Worm (Caenorhabditis elegans): ENCODE results near the gene srv-21.

Gene srv-21

ce11 chrIV:5856975-5857374 is 20.2 kb downstream of the srv-21 start:
- TF ChIP-seq flt-1 (GFP tag; IDR thresholded peaks at IDR 0.05) = no peak
- no peak for TF ChIP-seq hnd-1 (tag; optimal IDR thresholded peaks at IDR 0.05)
- TF ChIP-seq hmbx-1 (tag; optimal IDR thresholded peaks at IDR 0.05) = no peak
- no peak for TF ChIP-seq ceh-36 (tag; optimal IDR thresholded peaks at IDR 0.05)
- no peak for TF ChIP-seq tbx-11 (GFP tag; IDR thresholded peaks at IDR 0.05)

DNA sequence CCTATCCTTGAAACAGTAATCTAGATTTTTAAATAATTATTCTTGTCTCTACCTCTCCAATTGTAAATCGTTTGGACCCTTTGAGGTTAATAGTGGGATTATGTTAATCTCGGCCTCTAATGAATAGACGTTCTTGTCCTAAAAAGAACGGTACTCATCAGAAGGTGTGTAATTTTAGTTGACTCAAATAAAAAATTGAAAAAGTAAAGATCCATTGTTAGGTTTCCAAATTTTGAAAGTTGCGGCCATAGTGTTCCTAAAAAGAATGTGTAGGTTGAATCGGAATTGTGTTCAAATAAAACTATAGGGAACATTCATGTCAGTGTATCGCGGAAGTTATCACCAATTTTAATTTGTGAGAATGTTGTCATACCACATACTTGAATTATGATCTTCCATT is 21.5 kb downstream of the srv-21 start:
- no peak for TF ChIP-seq flt-1 (GFP tag; IDR thresholded peaks at IDR 0.05)

DNA sequence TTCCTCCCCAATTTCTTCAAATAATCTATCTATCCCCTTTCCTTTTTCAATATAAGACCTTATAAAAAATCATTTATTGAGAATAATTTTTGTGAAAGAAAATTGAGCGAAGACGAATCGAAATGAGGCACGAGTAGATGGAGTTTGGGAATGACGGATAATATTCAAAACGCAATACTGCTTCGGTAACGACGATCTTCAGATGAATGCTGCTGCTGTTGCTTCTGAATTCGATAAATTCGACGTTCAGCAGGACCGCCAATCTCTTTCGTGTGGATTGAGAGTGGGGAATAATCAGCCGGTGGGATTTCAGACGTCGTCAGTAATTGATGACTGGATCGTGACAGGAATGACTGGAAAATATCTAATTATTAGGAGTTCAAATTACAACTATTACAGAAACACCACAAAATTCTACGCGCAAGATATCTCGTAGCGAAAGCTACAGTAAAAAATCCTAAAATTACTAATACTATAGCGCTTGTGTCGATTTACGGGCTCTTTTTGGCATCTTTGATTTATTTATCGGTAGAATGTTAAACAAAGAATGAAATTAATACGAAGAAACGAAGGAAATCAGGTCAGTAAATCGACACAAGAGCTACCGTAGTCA is 26.3 kb downstream of the srv-21 start:
- TF ChIP-seq flt-1 (GFP tag; IDR thresholded peaks at IDR 0.05) (no peak), B0310.2 (tag; optimal IDR thresholded peaks at IDR 0.05) (no peak), hmg-4 (GFP tag; optimal IDR thresholded peaks at IDR 0.05) (no peak), hnd-1 (tag; optimal IDR thresholded peaks at IDR 0.05) (no peak), ama-1 (optimal IDR thresholded peaks at IDR 0.05) (no peak), aly-1 (tag; optimal IDR thresholded peaks at IDR 0.05) (no peak), ceh-36 (tag; optimal IDR thresholded peaks at IDR 0.05) (no peak), tra-4 (tag; optimal IDR thresholded peaks at IDR 0.05) (no peak), tbx-37 (GFP tag; conservative IDR thresholded peaks at IDR 0.05) (no peak), tbx-11 (GFP tag; IDR thresholded peaks at IDR 0.05) (no peak), pes-1 (GFP tag; IDR thresholded peaks at IDR 0.05) (no peak), ceh-13 (GFP tag; optimal IDR thresholded peaks at IDR 0.05) (no peak), ets-7 (tag; optimal IDR thresholded peaks at IDR 0.05) (no peak)

ce11 chrIV:5847986-5848707 is 29.0 kb downstream of the srv-21 start, which contains the start of gene sams-3:
TSS of gene sams-3 (plus strand) at chrIV:5848657.
- TF ChIP-seq hmbx-1 (tag; optimal IDR thresholded peaks at IDR 0.05) = no peak
- no peak for TF ChIP-seq scrt-1 (GFP tag; IDR thresholded peaks at IDR 0.05)
- TF ChIP-seq flt-1 (GFP tag; IDR thresholded peaks at IDR 0.05) = no peak
- TF ChIP-seq F13C5.2 (tag; optimal IDR thresholded peaks at IDR 0.05) = peak; percentile 25
- no peak for TF ChIP-seq ets-7 (tag; optimal IDR thresholded peaks at IDR 0.05)

DNA sequence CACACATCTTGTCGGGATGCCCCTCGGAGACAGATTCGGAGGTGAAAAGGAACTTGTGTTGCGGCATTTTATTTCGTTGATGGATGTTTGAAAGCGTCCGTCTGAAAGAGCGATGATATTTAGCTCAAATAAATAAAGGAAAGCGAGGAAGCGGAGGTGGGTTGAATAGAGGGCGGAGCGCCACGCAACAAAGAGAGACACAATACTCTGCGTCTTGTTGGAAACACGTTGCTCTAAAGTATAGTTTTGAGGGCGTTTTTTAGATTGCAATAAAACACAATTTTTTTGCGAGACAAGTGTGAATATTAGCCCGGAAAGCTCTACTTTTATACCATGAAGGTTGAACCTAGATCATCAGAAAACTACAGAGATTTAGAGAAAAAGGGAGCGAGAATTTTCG is 30.9 kb downstream of the srv-21 start, which contains the start of gene sams-4:
TSS of gene sams-4 (minus strand) at position 101 of the 400 bp plus-strand sequence.
- TF ChIP-seq sea-1 (GFP tag; conservative IDR thresholded peaks at IDR 0.05) (no peak), tbx-37 (GFP tag; conservative IDR thresholded peaks at IDR 0.05) (no peak), hmbx-1 (tag; optimal IDR thresholded peaks at IDR 0.05) (no peak), flt-1 (GFP tag; IDR thresholded peaks at IDR 0.05) (no peak), B0310.2 (tag; optimal IDR thresholded peaks at IDR 0.05) (no peak), ceh-36 (tag; optimal IDR thresholded peaks at IDR 0.05) (no peak), F13C5.2 (tag; optimal IDR thresholded peaks at IDR 0.05) (no peak), ets-7 (tag; optimal IDR thresholded peaks at IDR 0.05) (no peak), ceh-13 (GFP tag; optimal IDR thresholded peaks at IDR 0.05) (no peak), aly-1 (tag; optimal IDR thresholded peaks at IDR 0.05) (no peak), ama-1 (optimal IDR thresholded peaks at IDR 0.05) (no peak), tra-4 (tag; optimal IDR thresholded peaks at IDR 0.05) (no peak), tbx-11 (GFP tag; IDR thresholded peaks at IDR 0.05) (no peak), hnd-1 (tag; optimal IDR thresholded peaks at IDR 0.05) (no peak), pes-1 (GFP tag; IDR thresholded peaks at IDR 0.05) (no peak), scrt-1 (GFP tag; IDR thresholded peaks at IDR 0.05) (no peak)

- TF ChIP-seq tbx-11 (GFP tag; IDR thresholded peaks at IDR 0.05) = no peak
- TF ChIP-seq tra-4 (tag; optimal IDR thresholded peaks at IDR 0.05) = no peak
- TF ChIP-seq aly-1 (tag; optimal IDR thresholded peaks at IDR 0.05) = no peak
- TF ChIP-seq ets-7 (tag; optimal IDR thresholded peaks at IDR 0.05) = no peak
- no peak for TF ChIP-seq pes-1 (GFP tag; IDR thresholded peaks at IDR 0.05)
- TF ChIP-seq tbx-37 (GFP tag; conservative IDR thresholded peaks at IDR 0.05) = no peak
- no peak for TF ChIP-seq hnd-1 (tag; optimal IDR thresholded peaks at IDR 0.05)
- no peak for TF ChIP-seq hmbx-1 (tag; optimal IDR thresholded peaks at IDR 0.05)
- TF ChIP-seq ama-1 (optimal IDR thresholded peaks at IDR 0.05) = no peak
- TF ChIP-seq sea-1 (GFP tag; conservative IDR thresholded peaks at IDR 0.05) = no peak
- TF ChIP-seq flt-1 (GFP tag; IDR thresholded peaks at IDR 0.05) = no peak
- no peak for TF ChIP-seq F13C5.2 (tag; optimal IDR thresholded peaks at IDR 0.05)
- no peak for TF ChIP-seq B0310.2 (tag; optimal IDR thresholded peaks at IDR 0.05)
- no peak for TF ChIP-seq ceh-36 (tag; optimal IDR thresholded peaks at IDR 0.05)
- no peak for TF ChIP-seq ceh-13 (GFP tag; optimal IDR thresholded peaks at IDR 0.05)
- TF ChIP-seq scrt-1 (GFP tag; IDR thresholded peaks at IDR 0.05) = no peak
- TF ChIP-seq hmg-4 (GFP tag; optimal IDR thresholded peaks at IDR 0.05) = no peak
Measured at ce11 chrIV:5842905-5843304, 34.2 kb downstream of the srv-21 start.

ce11 chrIV:5839178-5839577 is 38.0 kb downstream of the srv-21 start, which contains the start of gene C06E7.2:
TSS of gene C06E7.2 (plus strand) at chrIV:5839478.
- TF ChIP-seq ceh-13 (GFP tag; optimal IDR thresholded peaks at IDR 0.05) (no peak), tra-4 (tag; optimal IDR thresholded peaks at IDR 0.05) (no peak), hmg-4 (GFP tag; optimal IDR thresholded peaks at IDR 0.05) (no peak), hnd-1 (tag; optimal IDR thresholded peaks at IDR 0.05) (no peak), tbx-37 (GFP tag; conservative IDR thresholded peaks at IDR 0.05) (no peak), ama-1 (optimal IDR thresholded peaks at IDR 0.05) (no peak), aly-1 (tag; optimal IDR thresholded peaks at IDR 0.05) (no peak), flt-1 (GFP tag; IDR thresholded peaks at IDR 0.05) (no peak), ceh-36 (tag; optimal IDR thresholded peaks at IDR 0.05) (no peak), pes-1 (GFP tag; IDR thresholded peaks at IDR 0.05) (no peak), hmbx-1 (tag; optimal IDR thresholded peaks at IDR 0.05) (no peak), B0310.2 (tag; optimal IDR thresholded peaks at IDR 0.05) (no peak), ets-7 (tag; optimal IDR thresholded peaks at IDR 0.05) (no peak), tbx-11 (GFP tag; IDR thresholded peaks at IDR 0.05) (no peak), scrt-1 (GFP tag; IDR thresholded peaks at IDR 0.05) (no peak), F13C5.2 (tag; optimal IDR thresholded peaks at IDR 0.05) (no peak), sea-1 (GFP tag; conservative IDR thresholded peaks at IDR 0.05) (no peak)
